Worm (Caenorhabditis elegans): Measurements from ENCODE around the gene rmd-6.

ce11 chrIV:5073836-5074235 lies 5.2 kb downstream of the rmd-6 start:
- no peak for TF ChIP-seq nhr-12 (tag; optimal IDR thresholded peaks at IDR 0.05)
- TF ChIP-seq egl-27 (tag; optimal IDR thresholded peaks at IDR 0.05): no peak
- TF ChIP-seq skn-1 (tag; optimal IDR thresholded peaks at IDR 0.05): no peak
- TF ChIP-seq lsy-2 (tag; optimal IDR thresholded peaks at IDR 0.05): no peak
- no peak for TF ChIP-seq crh-2 (tag; optimal IDR thresholded peaks at IDR 0.05)
- TF ChIP-seq ceh-82 (tag; optimal IDR thresholded peaks at IDR 0.05): no peak
- TF ChIP-seq lin-11 (tag; optimal IDR thresholded peaks at IDR 0.05): no peak
- no peak for TF ChIP-seq mab-5 (tag; optimal IDR thresholded peaks at IDR 0.05)
- TF ChIP-seq aly-2 (tag; optimal IDR thresholded peaks at IDR 0.05): no peak
- TF ChIP-seq unc-39 (tag; optimal IDR thresholded peaks at IDR 0.05): no peak
- no peak for TF ChIP-seq ztf-11 (tag; optimal IDR thresholded peaks at IDR 0.05)
- no peak for TF ChIP-seq nhr-6 (tag; optimal IDR thresholded peaks at IDR 0.05)
- no peak for TF ChIP-seq elt-1 (tag; optimal IDR thresholded peaks at IDR 0.05)
- no peak for TF ChIP-seq unc-55 (GFP tag; optimal IDR thresholded peaks at IDR 0.05)
